Worm (Caenorhabditis elegans) whole organism, late embryonic: ENCODE data around the gene ZK637.14.

Experiments
- C08G9.2 ChIP-seq: sonication (generic microtip); optimal IDR thresholded peaks from 2 replicates; lab custom pipeline; 2016; ENCODE audit warnings: mild to moderate bottlenecking, missing genetic modification characterization, moderate library complexity, missing compliant biosample characterization
- C38D4.7 ChIP-seq: fragments of 200-800 bp; sonication (Bioruptor generic); optimal IDR thresholded peaks from 2 replicates; lab custom pipeline; 2018; ENCODE audit warnings: mild to moderate bottlenecking, missing genetic modification characterization, moderate library complexity, missing compliant biosample characterization
- K02D7.2 ChIP-seq: sonication (generic microtip); optimal IDR thresholded peaks from 2 replicates; lab custom pipeline; 2017; ENCODE audit warnings: mild to moderate bottlenecking, missing genetic modification characterization, missing compliant biosample characterization
- K09A11.1 ChIP-seq: sonication (generic microtip); optimal IDR thresholded peaks from 2 replicates; lab custom pipeline; 2017; ENCODE audit warnings: antibody characterized with exemption, mild to moderate bottlenecking, missing genetic modification characterization, missing compliant biosample characterization; ENCODE audit not compliant: insufficient read depth
- T23F11.4 ChIP-seq: fragments of 200-800 bp; sonication (Bioruptor generic); optimal IDR thresholded peaks from 2 replicates; lab custom pipeline; 2018; ENCODE audit warnings: mild to moderate bottlenecking, missing genetic modification characterization, missing compliant biosample characterization
- Y22D7AL.16 ChIP-seq: sonication (generic microtip); optimal IDR thresholded peaks from 2 replicates; lab custom pipeline; 2016; ENCODE audit warnings: missing genetic modification characterization, missing compliant biosample characterization
- ceh-18 ChIP-seq: sonication (generic microtip); optimal IDR thresholded peaks from 2 replicates; lab custom pipeline; 2016; ENCODE audit warnings: missing genetic modification characterization, missing compliant biosample characterization
- ceh-2 ChIP-seq: sonication (generic microtip); optimal IDR thresholded peaks from 2 replicates; lab custom pipeline; 2016; ENCODE audit warnings: missing genotype, missing genetic modification characterization, missing compliant biosample characterization
- ceh-22 ChIP-seq: sonication (generic microtip); optimal IDR thresholded peaks from 2 replicates; lab custom pipeline; 2017; ENCODE audit warnings: missing biosample characterization, missing genetic modification characterization
- ceh-30 ChIP-seq: fragments of 150-350 bp; optimal IDR thresholded peaks from 2 replicates; lab custom pipeline; 2014; ENCODE audit warnings: missing biosample characterization, missing genetic modification characterization
- ceh-34 ChIP-seq: sonication (generic microtip); optimal IDR thresholded peaks from 2 replicates; lab custom pipeline; 2016; ENCODE audit warnings: mild to moderate bottlenecking, missing genetic modification characterization, missing compliant biosample characterization
- ceh-48 ChIP-seq: sonication (generic microtip); optimal IDR thresholded peaks from 2 replicates; lab custom pipeline; 2016; ENCODE audit warnings: missing genetic modification characterization, inconsistent platforms, missing compliant biosample characterization
- ceh-6 ChIP-seq: fragments of 200-800 bp; sonication (Bioruptor generic); optimal IDR thresholded peaks from 2 replicates; lab custom pipeline; 2018; ENCODE audit warnings: mild to moderate bottlenecking, missing genetic modification characterization, missing compliant biosample characterization
- ceh-9 ChIP-seq: sonication (generic microtip); optimal IDR thresholded peaks from 2 replicates; lab custom pipeline; 2016; ENCODE audit warnings: mild to moderate bottlenecking, missing genetic modification characterization, inconsistent platforms, missing compliant biosample characterization
- che-1 ChIP-seq: sonication (generic microtip); optimal IDR thresholded peaks from 2 replicates; lab custom pipeline; 2016; ENCODE audit warnings: mild to moderate bottlenecking, missing genetic modification characterization, missing compliant biosample characterization
- dve-1 ChIP-seq: sonication (generic microtip); optimal IDR thresholded peaks from 2 replicates; lab custom pipeline; 2017; ENCODE audit warnings: antibody characterized with exemption, mild to moderate bottlenecking, missing genetic modification characterization, missing compliant biosample characterization
- elt-2 ChIP-seq: sonication (generic microtip); optimal IDR thresholded peaks from 2 replicates; lab custom pipeline; 2016; ENCODE audit warnings: missing genetic modification reagents, missing genetic modification characterization, missing compliant biosample characterization
- ets-4 ChIP-seq: sonication (generic microtip); optimal IDR thresholded peaks from 2 replicates; lab custom pipeline; 2016; ENCODE audit warnings: missing genetic modification characterization, missing compliant biosample characterization
- fax-1 ChIP-seq: sonication (generic microtip); optimal IDR thresholded peaks from 2 replicates; lab custom pipeline; 2016; ENCODE audit warnings: missing genotype, missing genetic modification characterization, missing compliant biosample characterization
- gmeb-2 ChIP-seq: sonication (generic microtip); optimal IDR thresholded peaks from 2 replicates; lab custom pipeline; 2016; ENCODE audit warnings: missing genetic modification characterization, inconsistent platforms, missing compliant biosample characterization
- hlh-13 ChIP-seq: fragments of 200-800 bp; sonication (Bioruptor generic); optimal IDR thresholded peaks from 2 replicates; lab custom pipeline; 2018; ENCODE audit warnings: mild to moderate bottlenecking, missing genetic modification characterization, missing compliant biosample characterization
- hlh-30 ChIP-seq: sonication (generic microtip); optimal IDR thresholded peaks from 2 replicates; lab custom pipeline; 2017; ENCODE audit warnings: antibody characterized with exemption, missing genetic modification characterization, missing compliant biosample characterization; ENCODE audit not compliant: insufficient read depth
- hlh-6 ChIP-seq: sonication (generic microtip); optimal IDR thresholded peaks from 2 replicates; lab custom pipeline; 2016; ENCODE audit warnings: missing genotype, missing genetic modification characterization, missing compliant biosample characterization
- hlh-8 ChIP-seq: sonication (generic microtip); optimal IDR thresholded peaks from 2 replicates; lab custom pipeline; 2016; ENCODE audit warnings: missing genotype, missing genetic modification characterization, missing compliant biosample characterization
- lin-11 ChIP-seq: fragments of 200-800 bp; sonication (Bioruptor generic); optimal IDR thresholded peaks from 2 replicates; lab custom pipeline; 2018; ENCODE audit warnings: mild to moderate bottlenecking, missing genetic modification characterization, missing compliant biosample characterization
- madf-2 ChIP-seq: sonication (generic microtip); optimal IDR thresholded peaks from 2 replicates; lab custom pipeline; 2017; ENCODE audit warnings: missing genetic modification characterization, missing compliant biosample characterization
- nfya-1 ChIP-seq: sonication (generic microtip); optimal IDR thresholded peaks from 2 replicates; lab custom pipeline; 2017; ENCODE audit warnings: missing genetic modification characterization, mild to moderate bottlenecking, missing compliant biosample characterization, antibody characterized with exemption, moderate library complexity
- nhr-11 ChIP-seq: fragments of 150-350 bp; optimal IDR thresholded peaks from 2 replicates; lab custom pipeline; 2014; ENCODE audit warnings: missing biosample characterization, missing genetic modification characterization
- npax-4 ChIP-seq: sonication (generic microtip); optimal IDR thresholded peaks from 2 replicates; lab custom pipeline; 2016; ENCODE audit warnings: missing genetic modification characterization, missing compliant biosample characterization
- odd-2 ChIP-seq: sonication (generic microtip); optimal IDR thresholded peaks from 2 replicates; lab custom pipeline; 2017; ENCODE audit warnings: antibody characterized with exemption, mild to moderate bottlenecking, missing genetic modification characterization, missing compliant biosample characterization
- pag-3 ChIP-seq: sonication (generic microtip); optimal IDR thresholded peaks from 2 replicates; lab custom pipeline; 2016; ENCODE audit warnings: missing compliant biosample characterization, missing genetic modification characterization, borderline replicate concordance
- pat-9 ChIP-seq: fragments of 200-800 bp; sonication (Bioruptor generic); optimal IDR thresholded peaks from 2 replicates; lab custom pipeline; 2018; ENCODE audit warnings: mild to moderate bottlenecking, missing genetic modification characterization, moderate library complexity, missing compliant biosample characterization
- pha-2 ChIP-seq: sonication (generic microtip); optimal IDR thresholded peaks from 2 replicates; lab custom pipeline; 2017; ENCODE audit warnings: mild to moderate bottlenecking, missing genetic modification characterization, missing compliant biosample characterization
- pha-4 ChIP-seq: fragments of 150-350 bp; optimal IDR thresholded peaks from 2 replicates; lab custom pipeline; 2018; ENCODE audit warnings: missing biosample characterization, missing genetic modification reagents, missing genetic modification characterization
- pros-1 ChIP-seq: fragments of 150-350 bp; optimal IDR thresholded peaks from 2 replicates; lab custom pipeline; 2014; ENCODE audit warnings: missing biosample characterization, missing genetic modification reagents, missing genetic modification characterization
- rnt-1 ChIP-seq: sonication (generic microtip); optimal IDR thresholded peaks from 2 replicates; lab custom pipeline; 2016; ENCODE audit warnings: missing genetic modification characterization, missing compliant biosample characterization
- sdc-2 ChIP-seq: sonication (generic microtip); optimal IDR thresholded peaks from 2 replicates; lab custom pipeline; 2016; ENCODE audit warnings: missing genotype, missing genetic modification characterization, missing compliant biosample characterization
- syd-9 ChIP-seq: sonication (generic microtip); optimal IDR thresholded peaks from 2 replicates; lab custom pipeline; 2016; ENCODE audit warnings: mild to moderate bottlenecking, missing genetic modification characterization, moderate library complexity, missing compliant biosample characterization
- tbx-2 ChIP-seq: sonication (generic microtip); optimal IDR thresholded peaks from 2 replicates; lab custom pipeline; 2016; ENCODE audit warnings: missing genetic modification characterization, missing compliant biosample characterization
- unc-42 ChIP-seq: sonication (generic microtip); optimal IDR thresholded peaks from 2 replicates; lab custom pipeline; 2016; ENCODE audit warnings: missing genotype, missing genetic modification characterization, missing compliant biosample characterization
- unc-55 ChIP-seq: sonication (generic microtip); optimal IDR thresholded peaks from 2 replicates; lab custom pipeline; 2017; ENCODE audit warnings: missing biosample characterization, missing genetic modification reagents, missing genetic modification characterization
- unc-86 ChIP-seq: sonication (generic microtip); optimal IDR thresholded peaks from 2 replicates; lab custom pipeline; 2016; ENCODE audit warnings: missing genetic modification characterization, missing compliant biosample characterization

The ZK637.14 gene

ce11 chrIII:8867922-8868655 lies 20.9 kb downstream of the ZK637.14 start:
- peak; percentile 17 for TF ChIP-seq elt-2 (tag; lab: Kevin White, UChicago)
- no peak for TF ChIP-seq T23F11.4 (GFP tag; lab: Kevin White, UChicago)

- TF ChIP-seq ceh-48 (tag; lab: Kevin White, UChicago), result no peak
- no peak for TF ChIP-seq T23F11.4 (GFP tag; lab: Kevin White, UChicago)
- no peak for TF ChIP-seq C38D4.7 (GFP tag; lab: Kevin White, UChicago)
- no peak for TF ChIP-seq ceh-34 (tag; lab: Kevin White, UChicago)
- no peak for TF ChIP-seq unc-86 (tag; lab: Kevin White, UChicago)
These were observed 21.7 kb downstream of the ZK637.14 start for ce11 chrIII:8866983-8867842.

ce11 chrIII:8866038-8866437 lies 22.9 kb downstream of the ZK637.14 start:
- TF ChIP-seq pros-1 (tag; lab: Kevin White, UChicago) (no peak), C08G9.2 (tag; lab: Kevin White, UChicago) (no peak), unc-42 (tag; lab: Kevin White, UChicago) (no peak), madf-2 (tag; lab: Kevin White, UChicago) (no peak), rnt-1 (no peak), ceh-2 (tag; lab: Kevin White, UChicago) (no peak), K09A11.1 (tag; lab: Kevin White, UChicago) (no peak), tbx-2 (tag; lab: Kevin White, UChicago) (no peak), ceh-9 (no peak), lin-11 (tag; lab: Kevin White, UChicago) (no peak), odd-2 (no peak), elt-2 (tag; lab: Kevin White, UChicago) (no peak), dve-1 (tag; lab: Kevin White, UChicago) (no peak), nhr-11 (tag; lab: Kevin White, UChicago) (no peak), nfya-1 (tag; lab: Kevin White, UChicago) (no peak)

ce11 chrIII:8865294-8865766 lies 23.6 kb downstream of the ZK637.14 start:
- TF ChIP-seq unc-55 (GFP tag; lab: Kevin White, UChicago) (peak; percentile 17), madf-2 (tag; lab: Kevin White, UChicago) (no peak), ets-4 (tag; lab: Kevin White, UChicago) (peak; percentile 66), ceh-18 (tag; lab: Kevin White, UChicago) (peak; percentile 88), ceh-22 (tag; lab: Kevin White, UChicago) (no peak), unc-42 (tag; lab: Kevin White, UChicago) (no peak), ceh-6 (GFP tag; lab: Kevin White, UChicago) (peak; percentile 54), Y22D7AL.16 (tag; lab: Kevin White, UChicago) (no peak), sdc-2 (peak; percentile 66), C38D4.7 (GFP tag; lab: Kevin White, UChicago) (peak; percentile 10), ceh-30 (tag; lab: Kevin White, UChicago) (peak; percentile 35), pha-4 (tag; lab: Kevin White, UChicago) (no peak), pat-9 (peak; percentile 46), pha-2 (no peak), K02D7.2 (tag; lab: Kevin White, UChicago) (no peak), ceh-48 (tag; lab: Kevin White, UChicago) (no peak), hlh-8 (tag; lab: Kevin White, UChicago) (no peak), lin-11 (tag; lab: Kevin White, UChicago) (no peak), pag-3 (no peak), ceh-9 (no peak), hlh-30 (tag; lab: Kevin White, UChicago) (no peak), hlh-13 (GFP tag; lab: Kevin White, UChicago) (no peak), fax-1 (no peak), unc-86 (tag; lab: Kevin White, UChicago) (no peak), npax-4 (tag; lab: Kevin White, UChicago) (no peak), syd-9 (tag; lab: Kevin White, UChicago) (peak; percentile 51), gmeb-2 (tag; lab: Kevin White, UChicago) (peak; percentile 10), T23F11.4 (GFP tag; lab: Kevin White, UChicago) (peak; percentile 57), hlh-6 (tag; lab: Kevin White, UChicago) (no peak), che-1 (tag; lab: Kevin White, UChicago) (no peak)
